Worm (Caenorhabditis elegans): ENCODE measurements around the gene C18B2.3.

ce11 chrX:3644796-3645195, 43.2 kb downstream of the C18B2.3 start, which contains the start of gene tmem-24:
- no peak for TF ChIP-seq elt-3 (tag; optimal IDR thresholded peaks at IDR 0.05)
- no peak for TF ChIP-seq ztf-11 (tag; optimal IDR thresholded peaks at IDR 0.05)
- TF ChIP-seq rnt-1 (tag; optimal IDR thresholded peaks at IDR 0.05): no peak
- no peak for TF ChIP-seq sox-4 (tag; optimal IDR thresholded peaks at IDR 0.05)
- no peak for TF ChIP-seq nhr-90 (tag; optimal IDR thresholded peaks at IDR 0.05; ENCODE audit: poor library complexity)
- no peak for TF ChIP-seq ama-1 (optimal IDR thresholded peaks at IDR 0.05)
- TF ChIP-seq lir-3 (tag; optimal IDR thresholded peaks at IDR 0.05; ENCODE audit: poor library complexity): no peak
- TF ChIP-seq nhr-12 (tag; optimal IDR thresholded peaks at IDR 0.05): no peak
- no peak for TF ChIP-seq nhr-76 (tag; optimal IDR thresholded peaks at IDR 0.05)
- TF ChIP-seq egl-27 (tag; optimal IDR thresholded peaks at IDR 0.05): no peak

Data from whole organism, L1 larva.